Worm (Caenorhabditis elegans): ENCODE data around the gene galt-1.

Gene galt-1

DNA sequence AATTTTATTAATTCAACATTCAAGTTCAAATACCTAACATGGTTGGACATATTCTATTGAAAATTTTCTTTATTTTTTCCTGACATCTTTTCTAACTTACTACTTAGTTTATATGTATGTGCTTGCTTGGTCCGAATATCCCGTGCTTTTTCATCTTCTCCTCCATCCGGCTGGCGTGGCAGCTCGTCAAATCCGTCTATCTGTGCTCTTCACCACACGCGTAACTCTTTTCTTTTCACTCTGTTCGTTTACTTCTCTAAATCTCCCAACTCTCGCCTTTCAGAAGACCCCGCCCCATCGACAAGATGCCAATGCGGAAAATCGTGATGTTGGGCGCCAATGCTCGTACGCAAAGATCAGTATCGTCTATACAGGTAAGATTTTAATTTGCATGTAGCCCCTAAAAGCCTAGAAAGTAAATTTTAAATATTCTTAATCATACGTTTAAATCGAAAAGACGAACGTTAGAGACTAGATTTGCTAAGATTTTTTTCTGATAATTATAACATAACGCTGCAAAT is 34.0 kb downstream of the galt-1 start:
- TF ChIP-seq hnd-1 (tag; optimal IDR thresholded peaks at IDR 0.05), result no peak
- no peak for TF ChIP-seq tbx-37 (GFP tag; conservative IDR thresholded peaks at IDR 0.05)
- TF ChIP-seq ceh-13 (GFP tag; optimal IDR thresholded peaks at IDR 0.05), result no peak
- TF ChIP-seq hmg-4 (GFP tag; optimal IDR thresholded peaks at IDR 0.05), result no peak
- TF ChIP-seq sea-1 (GFP tag; conservative IDR thresholded peaks at IDR 0.05), result no peak
- no peak for TF ChIP-seq flt-1 (GFP tag; IDR thresholded peaks at IDR 0.05)
- TF ChIP-seq B0310.2 (tag; optimal IDR thresholded peaks at IDR 0.05), result no peak
- TF ChIP-seq scrt-1 (GFP tag; IDR thresholded peaks at IDR 0.05), result no peak
- TF ChIP-seq pes-1 (GFP tag; IDR thresholded peaks at IDR 0.05), result no peak
- TF ChIP-seq ceh-36 (tag; optimal IDR thresholded peaks at IDR 0.05), result no peak

DNA sequence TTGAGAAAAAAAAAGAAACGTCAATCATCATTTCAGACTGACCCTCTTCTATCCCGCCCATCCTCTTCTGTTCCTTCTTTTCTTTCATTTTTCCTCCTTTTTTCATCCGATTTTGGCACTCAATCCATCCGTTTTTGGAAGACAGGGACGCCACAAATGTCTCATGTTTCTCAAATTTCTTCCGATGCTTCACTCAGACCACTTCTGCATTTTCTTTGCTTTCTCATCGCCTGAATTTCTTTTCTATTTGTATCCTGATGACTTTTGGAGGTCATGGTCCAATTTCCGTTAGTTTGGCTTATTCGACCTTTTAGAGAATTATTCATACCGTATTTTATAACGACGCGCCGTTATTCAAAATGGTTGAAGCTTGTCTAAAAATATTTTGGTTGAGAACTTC is 41.9 kb downstream of the galt-1 start:
- TF ChIP-seq F13C5.2 (tag; optimal IDR thresholded peaks at IDR 0.05) (no peak), ama-1 (optimal IDR thresholded peaks at IDR 0.05) (no peak), pes-1 (GFP tag; IDR thresholded peaks at IDR 0.05) (no peak), flt-1 (GFP tag; IDR thresholded peaks at IDR 0.05) (no peak), hnd-1 (tag; optimal IDR thresholded peaks at IDR 0.05) (no peak), aly-1 (tag; optimal IDR thresholded peaks at IDR 0.05) (no peak), sea-1 (GFP tag; conservative IDR thresholded peaks at IDR 0.05) (no peak), ceh-36 (tag; optimal IDR thresholded peaks at IDR 0.05) (no peak), tbx-37 (GFP tag; conservative IDR thresholded peaks at IDR 0.05) (no peak)

DNA sequence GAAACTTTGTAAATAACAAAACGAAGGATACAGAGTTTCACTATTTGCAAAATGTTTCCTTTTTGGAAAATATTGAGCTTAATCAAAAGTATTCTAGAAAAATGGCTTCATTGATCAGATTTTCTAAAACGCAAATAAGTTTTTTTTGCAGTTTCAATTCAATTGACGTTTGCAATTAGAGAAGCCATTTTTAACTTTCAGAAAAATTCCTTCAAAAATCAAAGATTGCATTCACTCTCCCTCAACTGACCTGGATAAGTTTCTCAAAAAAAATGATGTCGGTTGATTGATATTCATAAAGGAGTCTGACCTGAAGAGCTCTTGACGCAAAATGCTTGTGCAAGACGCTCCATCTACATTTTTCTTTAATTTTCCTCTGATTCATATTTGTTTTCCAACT is 43.0 kb downstream of the galt-1 start:
- TF ChIP-seq aly-1 (tag; optimal IDR thresholded peaks at IDR 0.05) (no peak), hmbx-1 (tag; optimal IDR thresholded peaks at IDR 0.05) (no peak), ets-7 (tag; optimal IDR thresholded peaks at IDR 0.05) (no peak), hmg-4 (GFP tag; optimal IDR thresholded peaks at IDR 0.05) (no peak), ceh-13 (GFP tag; optimal IDR thresholded peaks at IDR 0.05) (no peak), F13C5.2 (tag; optimal IDR thresholded peaks at IDR 0.05) (no peak), ama-1 (optimal IDR thresholded peaks at IDR 0.05) (no peak), tra-4 (tag; optimal IDR thresholded peaks at IDR 0.05) (no peak), ceh-36 (tag; optimal IDR thresholded peaks at IDR 0.05) (no peak), sea-1 (GFP tag; conservative IDR thresholded peaks at IDR 0.05) (no peak), pes-1 (GFP tag; IDR thresholded peaks at IDR 0.05) (no peak), tbx-11 (GFP tag; IDR thresholded peaks at IDR 0.05) (no peak), B0310.2 (tag; optimal IDR thresholded peaks at IDR 0.05) (no peak), tbx-37 (GFP tag; conservative IDR thresholded peaks at IDR 0.05) (no peak), hnd-1 (tag; optimal IDR thresholded peaks at IDR 0.05) (no peak), flt-1 (GFP tag; IDR thresholded peaks at IDR 0.05) (no peak), scrt-1 (GFP tag; IDR thresholded peaks at IDR 0.05) (no peak)

DNA sequence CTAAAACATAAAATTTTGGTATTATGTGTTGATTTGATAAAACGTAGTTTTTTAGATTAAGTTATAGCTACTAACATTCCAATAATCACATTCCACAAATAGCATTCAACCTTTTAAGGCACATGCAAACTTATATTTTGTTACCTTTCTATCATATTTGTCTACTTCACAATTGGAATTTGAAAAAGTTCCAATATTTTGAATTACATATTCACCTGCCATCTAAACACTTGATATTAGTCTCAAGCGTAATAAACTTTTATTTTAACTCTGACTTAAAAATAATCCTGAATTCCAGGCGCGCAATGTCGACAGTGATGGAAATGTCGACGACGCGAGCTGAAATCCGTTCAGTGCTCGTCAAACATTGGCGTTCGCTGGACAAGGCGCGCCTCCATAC is 45.0 kb downstream of the galt-1 start, which contains the start of gene acy-2:
Gene acy-2 (plus strand): TSS at position 301 of the 400 bp plus-strand sequence.
- TF ChIP-seq tra-4 (tag; optimal IDR thresholded peaks at IDR 0.05) (no peak), ceh-36 (tag; optimal IDR thresholded peaks at IDR 0.05) (no peak), sea-1 (GFP tag; conservative IDR thresholded peaks at IDR 0.05) (no peak), hmg-4 (GFP tag; optimal IDR thresholded peaks at IDR 0.05) (no peak), hmbx-1 (tag; optimal IDR thresholded peaks at IDR 0.05) (no peak), ceh-13 (GFP tag; optimal IDR thresholded peaks at IDR 0.05) (no peak), tbx-37 (GFP tag; conservative IDR thresholded peaks at IDR 0.05) (no peak), flt-1 (GFP tag; IDR thresholded peaks at IDR 0.05) (no peak), scrt-1 (GFP tag; IDR thresholded peaks at IDR 0.05) (no peak), F13C5.2 (tag; optimal IDR thresholded peaks at IDR 0.05) (no peak)

DNA sequence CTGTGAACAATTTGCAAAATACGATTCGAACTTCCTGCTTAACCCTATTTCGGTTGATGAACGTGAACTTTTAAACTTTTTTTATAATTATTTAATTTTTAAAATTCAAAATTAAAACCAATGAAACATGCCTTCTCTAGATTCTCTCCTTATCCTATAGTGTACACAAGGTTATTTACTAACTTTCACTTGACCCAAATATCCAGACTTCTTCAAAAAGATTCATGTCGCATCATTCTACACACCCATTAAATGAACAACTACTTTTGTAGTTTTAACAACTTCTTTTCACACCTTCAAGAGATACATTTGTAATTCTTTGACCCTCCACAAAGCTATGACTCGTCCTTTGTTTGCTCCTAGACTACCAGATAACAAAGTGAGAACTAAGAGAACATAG is 52.0 kb downstream of the galt-1 start:
- TF ChIP-seq sea-1 (GFP tag; conservative IDR thresholded peaks at IDR 0.05), result no peak
